Fruit fly (Drosophila melanogaster) whole organism, embryonic: ENCODE data around the gene CG31445.

ENCODE experiments used
- Asciz ChIP-seq: fragments of 200-800 bp; sonication (Bioruptor generic); optimal IDR thresholded peaks from 2 replicates; lab custom pipeline; 2017; ENCODE audit warnings: missing biosample characterization, mild to moderate bottlenecking, missing genetic modification characterization, missing genetic modification reagents
- Atf6 ChIP-seq: fragments of 200-800 bp; sonication (Bioruptor generic); IDR thresholded peaks from 2 replicates; pipeline ENCODE4 v1.3.6; 2022; ENCODE audit warnings: missing biosample characterization, missing genetic modification characterization
- Bdp1 ChIP-seq: fragments of 200-800 bp; sonication (Bioruptor generic); optimal IDR thresholded peaks from 3 replicates; lab custom pipeline; 2016; ENCODE audit warnings: missing biosample characterization, missing genetic modification characterization
- CG11085 ChIP-seq: fragments of 200-800 bp; sonication (Bioruptor generic); IDR thresholded peaks from 2 replicates; pipeline ENCODE4 v1.3.6; 2022; ENCODE audit warnings: missing biosample characterization, missing genetic modification characterization
- CG11456 ChIP-seq: fragments of 200-800 bp; sonication (Bioruptor generic); IDR thresholded peaks from 3 replicates; pipeline ENCODE4 v1.3.6; 2022; ENCODE audit warnings: missing biosample characterization, missing genetic modification characterization
- CG11560 ChIP-seq: fragments of 200-800 bp; sonication (Bioruptor generic); IDR thresholded peaks from 3 replicates; pipeline ENCODE4 v1.3.6; 2022; ENCODE audit warnings: missing biosample characterization, missing genetic modification characterization
- CG14441 ChIP-seq: fragments of 200-800 bp; sonication (Bioruptor generic); IDR thresholded peaks from 2 replicates; pipeline ENCODE4 v1.3.6; 2022; ENCODE audit warnings: missing biosample characterization, missing genetic modification characterization
- CG16863 ChIP-seq: fragments of 200-800 bp; sonication (Bioruptor generic); optimal IDR thresholded peaks from 3 replicates; lab custom pipeline; 2016; ENCODE audit warnings: missing biosample characterization, missing genetic modification characterization
- CG17829 ChIP-seq: fragments of 200-800 bp; optimal IDR thresholded peaks from 2 replicates; lab custom pipeline; 2019; ENCODE audit warnings: missing biosample characterization, mild to moderate bottlenecking, missing genetic modification characterization, moderate library complexity
- CG17912 ChIP-seq: fragments of 200-800 bp; sonication (Bioruptor generic); optimal IDR thresholded peaks from 2 replicates; lab custom pipeline; 2018; ENCODE audit warnings: missing biosample characterization, mild to moderate bottlenecking, missing genetic modification characterization
- CG30020 ChIP-seq: fragments of 200-800 bp; optimal IDR thresholded peaks from 2 replicates; lab custom pipeline; 2019; ENCODE audit warnings: missing biosample characterization, mild to moderate bottlenecking, missing genetic modification characterization, moderate library complexity
- CG34422 ChIP-seq: fragments of 200-800 bp; sonication (Bioruptor generic); IDR thresholded peaks from 3 replicates; pipeline ENCODE4 v1.3.6; 2022; ENCODE audit warnings: missing biosample characterization, missing genetic modification characterization
- CG5180 ChIP-seq: fragments of 200-800 bp; sonication (Bioruptor generic); optimal IDR thresholded peaks from 3 replicates; lab custom pipeline; 2017; ENCODE audit warnings: missing biosample characterization, missing genetic modification characterization, mild to moderate bottlenecking, moderate library complexity, missing genetic modification reagents
- CG6175 ChIP-seq: fragments of 200-800 bp; sonication (Bioruptor generic); IDR thresholded peaks from 3 replicates; pipeline ENCODE4 v1.3.6; 2022; ENCODE audit warnings: missing biosample characterization, missing genetic modification characterization
- CG6813 ChIP-seq: fragments of 200-800 bp; sonication (Bioruptor generic); optimal IDR thresholded peaks from 2 replicates; lab custom pipeline; 2017; ENCODE audit warnings: missing biosample characterization, missing genetic modification characterization, mild to moderate bottlenecking, moderate library complexity, missing genetic modification reagents
- D ChIP-seq, 2 experiments: fragments of 200-800 bp in 1 of 2; fragments of >200 bp in 1 of 2; sonication (Bioruptor generic) in 1 of 2; optimal IDR thresholded peaks; 2 replicates in 1 of 2; 3 replicates in 1 of 2; lab custom pipeline; 2017; ENCODE audit warnings: mild to moderate bottlenecking in 1 of 2, missing biosample characterization in 1 of 2, missing genetic modification characterization in 1 of 2, missing genetic modification reagents in 1 of 2
- D19A ChIP-seq: fragments of 200-800 bp; optimal IDR thresholded peaks from 3 replicates; lab custom pipeline; 2019; ENCODE audit warnings: missing biosample characterization, mild to moderate bottlenecking, missing genetic modification characterization, moderate library complexity
- D19B ChIP-seq: fragments of 200-800 bp; sonication (Bioruptor generic); optimal IDR thresholded peaks from 2 replicates; lab custom pipeline; 2017; ENCODE audit warnings: missing biosample characterization, mild to moderate bottlenecking, missing genetic modification characterization
- Ets65A ChIP-seq: fragments of 200-800 bp; sonication (Bioruptor generic); peaks from one replicate; lab custom pipeline; 2016; ENCODE audit warnings: missing biosample characterization, missing genetic modification characterization
- Gug ChIP-seq: fragments of 200-800 bp; sonication (Bioruptor generic); IDR thresholded peaks from 4 replicates; pipeline ENCODE4 v1.3.6; 2022; ENCODE audit warnings: missing biosample characterization, missing genetic modification characterization
- HLH54F ChIP-seq: fragments of 200-800 bp; sonication (Bioruptor generic); optimal IDR thresholded peaks from 3 replicates; lab custom pipeline; 2016; ENCODE audit warnings: missing biosample characterization, missing genetic modification characterization
- HLHmδ ChIP-seq: fragments of 200-800 bp; sonication (Bioruptor generic); optimal IDR thresholded peaks from 2 replicates; lab custom pipeline; 2018; ENCODE audit warnings: missing biosample characterization, mild to moderate bottlenecking, missing genetic modification characterization, moderate library complexity
- Kr ChIP-seq: fragments of 200-800 bp; sonication (Bioruptor generic); optimal IDR thresholded peaks from 2 replicates; lab custom pipeline; 2017; ENCODE audit warnings: missing biosample characterization, mild to moderate bottlenecking, missing genetic modification characterization
- MBD-R2 ChIP-seq: fragments of 200-800 bp; sonication (Bioruptor generic); IDR thresholded peaks from 2 replicates; pipeline ENCODE4 v1.3.6; 2022; ENCODE audit warnings: missing biosample characterization, missing genetic modification characterization
- MESR4 ChIP-seq: fragments of 200-800 bp; sonication (Bioruptor generic); optimal IDR thresholded peaks from 2 replicates; lab custom pipeline; 2018; ENCODE audit warnings: missing biosample characterization, mild to moderate bottlenecking, missing genetic modification characterization, moderate library complexity
- Max ChIP-seq: fragments of 200-800 bp; sonication (Bioruptor generic); optimal IDR thresholded peaks from 2 replicates; lab custom pipeline; 2016; ENCODE audit warnings: missing biosample characterization, mild to moderate bottlenecking, missing genetic modification characterization
- Ravus ChIP-seq: fragments of 200-800 bp; sonication (Bioruptor generic); IDR thresholded peaks from 2 replicates; pipeline ENCODE4 v1.3.6; 2022; ENCODE audit warnings: missing biosample characterization, missing genetic modification characterization
- Sox100B ChIP-seq: fragments of 200-800 bp; sonication (Bioruptor generic); optimal IDR thresholded peaks from 3 replicates; lab custom pipeline; 2018; ENCODE audit warnings: missing biosample characterization, mild to moderate bottlenecking, missing genetic modification characterization
- YL-1 ChIP-seq: fragments of 200-800 bp; sonication (Bioruptor generic); optimal IDR thresholded peaks from 3 replicates; lab custom pipeline; 2017; ENCODE audit warnings: missing biosample characterization, mild to moderate bottlenecking, missing genetic modification characterization
- ab ChIP-seq: fragments of 200-800 bp; sonication (Bioruptor generic); optimal IDR thresholded peaks from 2 replicates; lab custom pipeline; 2016; ENCODE audit warnings: missing biosample characterization, missing genetic modification characterization
- abd-A ChIP-seq: fragments of 200-800 bp; sonication (Bioruptor generic); optimal IDR thresholded peaks from 3 replicates; lab custom pipeline; 2019; ENCODE audit warnings: missing biosample characterization, mild to moderate bottlenecking, missing genetic modification characterization, moderate library complexity
- ato ChIP-seq: fragments of 200-800 bp; sonication (Bioruptor generic); IDR thresholded peaks from 2 replicates; pipeline ENCODE4 v1.3.6; 2022; ENCODE audit warnings: missing biosample characterization, missing genetic modification characterization; ENCODE audit not compliant: partially characterized antibody
- cg ChIP-seq: fragments of 200-800 bp; sonication (Bioruptor generic); optimal IDR thresholded peaks from 3 replicates; lab custom pipeline; 2019; ENCODE audit warnings: missing biosample characterization, mild to moderate bottlenecking, missing genetic modification characterization, moderate library complexity
- cwo ChIP-seq: fragments of 200-800 bp; sonication (Bioruptor generic); optimal IDR thresholded peaks from 3 replicates; lab custom pipeline; 2017; ENCODE audit warnings: missing biosample characterization, missing genetic modification characterization, mild to moderate bottlenecking, moderate library complexity, missing genetic modification reagents
- gem ChIP-seq: fragments of 200-800 bp; sonication (Bioruptor generic); optimal IDR thresholded peaks from 2 replicates; lab custom pipeline; 2019; ENCODE audit warnings: missing biosample characterization, mild to moderate bottlenecking, missing genetic modification characterization, moderate library complexity
- grau ChIP-seq: fragments of 200-800 bp; optimal IDR thresholded peaks from 3 replicates; lab custom pipeline; 2019; ENCODE audit warnings: missing biosample characterization, mild to moderate bottlenecking, missing genetic modification characterization, moderate library complexity
- gsb ChIP-seq: fragments of 200-800 bp; sonication (Bioruptor generic); IDR thresholded peaks from 2 replicates; pipeline ENCODE4 v1.3.6; 2022; ENCODE audit warnings: missing biosample characterization, missing genetic modification characterization
- lilli ChIP-seq: fragments of 200-800 bp; sonication (Bioruptor generic); optimal IDR thresholded peaks from 3 replicates; lab custom pipeline; 2016; ENCODE audit warnings: missing biosample characterization, missing genetic modification characterization
- mld ChIP-seq: fragments of 200-800 bp; sonication (Bioruptor generic); IDR thresholded peaks from 3 replicates; pipeline ENCODE4 v1.3.6; 2022; ENCODE audit warnings: missing biosample characterization, missing genetic modification characterization; ENCODE audit not compliant: partially characterized antibody
- nau ChIP-seq: fragments of 200-800 bp; sonication (Bioruptor generic); optimal IDR thresholded peaks from 3 replicates; lab custom pipeline; 2017; ENCODE audit warnings: missing biosample characterization, mild to moderate bottlenecking, missing genetic modification characterization, missing genetic modification reagents
- schlank ChIP-seq: fragments of 200-800 bp; sonication (Bioruptor generic); optimal IDR thresholded peaks from 2 replicates; lab custom pipeline; 2018; ENCODE audit warnings: missing biosample characterization, mild to moderate bottlenecking, missing genetic modification characterization
- so ChIP-seq: fragments of 200-800 bp; sonication (Bioruptor generic); IDR thresholded peaks from 3 replicates; pipeline ENCODE4 v1.3.6; 2022; ENCODE audit warnings: missing biosample characterization, missing genetic modification characterization
- stwl ChIP-seq: fragments of 200-800 bp; sonication (Bioruptor generic); optimal IDR thresholded peaks from 3 replicates; lab custom pipeline; 2018; ENCODE audit warnings: missing biosample characterization, mild to moderate bottlenecking, missing genetic modification characterization, moderate library complexity
- toy ChIP-seq: fragments of 200-800 bp; sonication (Bioruptor generic); IDR thresholded peaks from 2 replicates; pipeline ENCODE4 v1.3.6; 2022; ENCODE audit warnings: missing biosample characterization, missing genetic modification characterization
- zen2 ChIP-seq: fragments of 200-800 bp; sonication (Bioruptor generic); IDR thresholded peaks from 3 replicates; pipeline ENCODE4 v1.3.6; 2022; ENCODE audit warnings: missing biosample characterization, missing genetic modification characterization; ENCODE audit not compliant: partially characterized antibody

Gene CG31445

DNA sequence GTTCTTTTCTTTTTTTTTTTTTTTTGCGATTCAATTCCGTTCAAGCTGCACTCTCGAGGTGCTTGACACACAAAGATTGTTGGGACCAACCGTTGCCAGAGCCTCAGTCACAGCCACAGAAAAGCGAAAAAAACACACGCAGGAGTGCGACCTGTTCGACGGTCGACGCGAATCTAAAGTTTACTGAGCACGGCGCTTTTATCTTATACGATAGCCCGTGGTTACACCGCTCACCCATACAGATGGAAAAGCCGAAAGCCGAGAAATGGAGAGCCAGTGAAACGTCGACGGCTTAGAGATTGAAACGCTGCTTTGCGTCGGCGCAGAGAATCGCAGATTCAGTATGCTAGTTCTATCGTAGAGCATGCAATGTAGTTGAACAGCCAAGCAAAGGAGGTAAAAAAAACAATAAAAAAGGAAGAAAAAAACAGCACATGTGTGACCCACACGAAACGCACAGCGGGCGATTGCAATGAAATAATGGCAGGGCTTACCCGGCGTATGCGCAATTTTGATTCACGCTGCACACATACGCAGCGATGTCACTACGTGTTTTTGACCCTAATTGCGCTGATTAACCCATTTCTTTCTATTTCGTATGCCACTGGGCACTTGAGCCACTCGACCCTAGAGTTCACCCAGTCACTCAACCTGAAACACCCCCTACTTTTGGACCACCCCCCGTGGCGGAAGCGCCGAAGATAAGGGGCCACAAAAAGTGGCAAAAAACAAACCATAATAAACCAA is 5.8 kb upstream of the CG31445 start, which contains the start of gene SP1029 (continued):
- TF ChIP-seq cg, result peak; percentile 15
- no peak for TF ChIP-seq cwo
- no peak for TF ChIP-seq grau
- no peak for TF ChIP-seq toy (GFP tag; lab: Robert Waterston, UW)
- TF ChIP-seq HLH54F (GFP tag; lab: Kevin White, UChicago), result no peak
- no peak for TF ChIP-seq stwl (tag; lab: Kevin White, UChicago)
- no peak for TF ChIP-seq Asciz
- no peak for TF ChIP-seq D19A (tag; lab: Kevin White, UChicago)
- TF ChIP-seq CG17912 (GFP tag; lab: Kevin White, UChicago), result no peak
- 0 out of 3 replicates have a peak, but pooled peaks have one; percentile 20 for TF ChIP-seq mld (GFP tag; lab: Robert Waterston, UW)
- TF ChIP-seq Ets65A (GFP tag; lab: Kevin White, UChicago), result peak; percentile 39

DNA sequence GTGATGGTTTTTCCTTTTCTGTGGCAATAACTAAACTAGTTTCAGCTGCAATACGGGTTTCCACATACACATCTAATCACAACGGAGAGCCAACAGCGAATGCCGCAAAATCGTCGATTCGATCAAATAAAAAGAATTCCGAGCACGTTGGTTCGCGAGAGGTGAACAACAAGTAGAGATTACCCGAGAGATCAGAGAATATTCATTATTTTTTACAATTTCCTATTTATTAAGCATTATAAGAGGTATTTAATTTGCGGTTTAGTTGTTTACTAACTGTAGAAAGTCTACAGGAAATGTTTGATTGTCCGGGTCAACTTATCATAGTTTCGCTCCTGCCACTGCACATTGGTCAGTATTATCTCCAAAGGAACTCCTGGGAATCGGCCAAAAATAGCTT is 6.0 kb downstream of the CG31445 start, which contains the start of gene CG11951:
CG11951 (minus strand) TSS at position 101 of the 400 bp plus-strand sequence.
- TF ChIP-seq nau (GFP tag; lab: Kevin White, UChicago), result no peak
- TF ChIP-seq lilli (GFP tag; lab: Kevin White, UChicago), result no peak
- no peak for TF ChIP-seq gsb (GFP tag; lab: Robert Waterston, UW)
- TF ChIP-seq Max (GFP tag; lab: Kevin White, UChicago), result no peak
- no peak for TF ChIP-seq ato (GFP tag; lab: Robert Waterston, UW)
- no peak for TF ChIP-seq so (GFP tag; lab: Robert Waterston, UW)
- no peak for TF ChIP-seq CG6813 (GFP tag; lab: Kevin White, UChicago)
- TF ChIP-seq schlank, result no peak

DNA sequence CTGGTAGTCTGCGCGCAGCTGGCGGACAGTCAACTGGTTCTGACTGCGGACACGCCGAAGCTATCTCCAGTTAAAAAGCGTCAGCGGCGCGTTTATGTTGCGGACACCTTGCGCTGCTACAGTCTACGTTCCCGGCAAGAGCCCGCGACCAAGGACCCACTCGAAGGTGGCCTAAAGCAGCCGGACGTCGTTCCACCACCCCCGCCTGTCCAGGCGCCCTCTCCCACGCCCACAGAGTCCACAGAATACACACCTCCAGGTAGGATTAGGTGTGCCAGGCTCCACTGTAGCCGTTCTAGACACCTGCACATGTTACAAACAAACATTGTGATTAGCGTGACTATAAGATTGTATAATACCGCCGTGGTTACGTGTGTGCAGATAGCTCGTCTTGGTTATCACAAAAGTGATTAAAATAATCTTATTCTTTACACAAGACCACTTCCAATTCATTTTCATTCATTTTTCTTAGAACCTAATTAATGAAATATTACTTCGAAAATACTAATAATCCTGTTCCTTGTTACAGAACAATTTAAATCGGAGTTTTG is 14.0 kb downstream of the CG31445 start:
- TF ChIP-seq Gug (GFP tag; lab: Robert Waterston, UW), result no peak
- TF ChIP-seq MESR4 (GFP tag; lab: Kevin White, UChicago), result no peak
- TF ChIP-seq CG5180 (GFP tag; lab: Kevin White, UChicago), result no peak
- TF ChIP-seq ab (GFP tag; lab: Kevin White, UChicago), result no peak
- TF ChIP-seq HLHmδ (GFP tag; lab: Kevin White, UChicago), result no peak
- TF ChIP-seq MBD-R2 (GFP tag; lab: Robert Waterston, UW), result peak; percentile 7; the same call in 1 of the 2 replicates
- TF ChIP-seq CG14441 (GFP tag; lab: Robert Waterston, UW), result peak; percentile 42; the same call in 1 of the 2 replicates
- no peak for TF ChIP-seq D19B (GFP tag; lab: Kevin White, UChicago)
- peak; percentile 51; the same call in 1 of the 3 replicates for TF ChIP-seq CG11456 (GFP tag; lab: Robert Waterston, UW)
- TF ChIP-seq CG11085 (GFP tag; lab: Robert Waterston, UW), result peak; percentile 47; the same call in 1 of the 2 replicates
- TF ChIP-seq Atf6 (GFP tag; lab: Robert Waterston, UW), result no peak
- no peak for TF ChIP-seq CG16863 (GFP tag; lab: Kevin White, UChicago)
- no peak for TF ChIP-seq zen2 (GFP tag; lab: Robert Waterston, UW)
- TF ChIP-seq Bdp1 (GFP tag; lab: Kevin White, UChicago), result no peak
- no peak for TF ChIP-seq CG17829
- TF ChIP-seq D (optimal IDR thresholded peaks at IDR 0.05; lab: Kevin White, UChicago), result no peak
- TF ChIP-seq D (GFP tag; optimal IDR thresholded peaks at IDR 0.05; lab: Kevin White, UChicago), result no peak
- TF ChIP-seq Ravus (GFP tag; lab: Robert Waterston, UW), result no peak
- TF ChIP-seq Kr (GFP tag; lab: Kevin White, UChicago), result no peak
- TF ChIP-seq CG6175 (GFP tag; lab: Robert Waterston, UW), result 0 out of 3 replicates have a peak, but pooled peaks have one; percentile 8
- TF ChIP-seq gem, result no peak
- 0 out of 3 replicates have a peak, but pooled peaks have one; percentile 19 for TF ChIP-seq CG34422 (GFP tag; lab: Robert Waterston, UW)
- no peak for TF ChIP-seq YL-1 (GFP tag; lab: Kevin White, UChicago)
- no peak for TF ChIP-seq CG30020 (tag; lab: Kevin White, UChicago)
- TF ChIP-seq Sox100B, result no peak
- TF ChIP-seq CG11560 (tag; lab: Robert Waterston, UW), result no peak
- TF ChIP-seq abd-A (tag; lab: Kevin White, UChicago), result no peak
